Fruit fly (Drosophila melanogaster): Measurements from ENCODE around the gene TpnC73F.
A peak's percentile ranks its signal among the peaks of the same experiment; 100 is the strongest.

Gene TpnC73F

dm6 chr3L:17055467-17055877 lies 9.6 kb downstream of the TpnC73F start, which contains the start of gene CG7724 (continued):
- no peak for TF ChIP-seq tup (GFP tag; optimal IDR thresholded peaks at IDR 0.05)
- peak; percentile 15 for TF ChIP-seq mirr (GFP tag; optimal IDR thresholded peaks at IDR 0.05)
- TF ChIP-seq zen2 (GFP tag; IDR thresholded peaks at IDR 0.05; ENCODE audit: partially characterized antibody), result peak; percentile 90
- TF ChIP-seq ken (GFP tag; IDR thresholded peaks at IDR 0.05), result no peak
- peak; percentile 90 for TF ChIP-seq CG34224 (GFP tag; IDR thresholded peaks at IDR 0.05; ENCODE audit: partially characterized antibody)
- TF ChIP-seq fd64A (GFP tag; optimal IDR thresholded peaks at IDR 0.05), result no peak
- TF ChIP-seq Doc3 (GFP tag; IDR thresholded peaks at IDR 0.05; ENCODE audit: partially characterized antibody), result peak; percentile 74
- 0 out of 2 replicates have a peak, but pooled peaks have one; percentile 21 for TF ChIP-seq CG32532 (GFP tag; IDR thresholded peaks at IDR 0.05)
- TF ChIP-seq CG2116 (GFP tag; optimal IDR thresholded peaks at IDR 0.05), result peak; percentile 57
- TF ChIP-seq Opbp (GFP tag; IDR thresholded peaks at IDR 0.05; ENCODE audit: partially characterized antibody), result peak; percentile 84
- TF ChIP-seq CG2129 (GFP tag; IDR thresholded peaks at IDR 0.05; ENCODE audit: partially characterized antibody), result 0 out of 2 replicates have a peak, but pooled peaks have one; percentile 31
- peak; percentile 6 for TF ChIP-seq gfzf (GFP tag; optimal IDR thresholded peaks at IDR 0.05)
- TF ChIP-seq CG2875 (GFP tag; optimal IDR thresholded peaks at IDR 0.05), result no peak
- no peak for TF ChIP-seq hkb (optimal IDR thresholded peaks at IDR 0.05)
- 0 out of 2 replicates have a peak, but pooled peaks have one; percentile 27 for TF ChIP-seq hkb (GFP tag; IDR thresholded peaks at IDR 0.05)
- TF ChIP-seq ap (GFP tag; IDR thresholded peaks at IDR 0.05), result no peak
- TF ChIP-seq Scr (GFP tag; IDR thresholded peaks at IDR 0.05; ENCODE audit: partially characterized antibody), result peak; percentile 73
- TF ChIP-seq CG5953 (GFP tag; IDR thresholded peaks at IDR 0.05), result no peak
- TF ChIP-seq pzg (GFP tag; optimal IDR thresholded peaks at IDR 0.05), result peak; percentile 31
- TF ChIP-seq ro (GFP tag; IDR thresholded peaks at IDR 0.05), result no peak
- TF ChIP-seq CG16813 (GFP tag; IDR thresholded peaks at IDR 0.05; ENCODE audit: partially characterized antibody), result peak; percentile 67
- TF ChIP-seq CG15514 (GFP tag; optimal IDR thresholded peaks at IDR 0.05), result peak; percentile 42
- TF ChIP-seq CG18011 (GFP tag; optimal IDR thresholded peaks at IDR 0.05), result peak; percentile 5
- no peak for TF ChIP-seq CG18764 (GFP tag; optimal IDR thresholded peaks at IDR 0.05)
- peak; percentile 74 for TF ChIP-seq hbn (GFP tag; IDR thresholded peaks at IDR 0.05; ENCODE audit: partially characterized antibody)
- TF ChIP-seq CG12659 (GFP tag; optimal IDR thresholded peaks at IDR 0.05), result peak; percentile 33
- TF ChIP-seq Sry-δ (GFP tag; optimal IDR thresholded peaks at IDR 0.05), result peak; percentile 46
- no peak for TF ChIP-seq wek (GFP tag; optimal IDR thresholded peaks at IDR 0.05)
- TF ChIP-seq ham (GFP tag; IDR thresholded peaks at IDR 0.05), result no peak
- peak; percentile 1 for TF ChIP-seq CG17186 (GFP tag; optimal IDR thresholded peaks at IDR 0.05)
- TF ChIP-seq stc (GFP tag; IDR thresholded peaks at IDR 0.05), result no peak

dm6 chr3L:17077273-17077672 lies 31.4 kb downstream of the TpnC73F start:
- TF ChIP-seq MESR4 (GFP tag; optimal IDR thresholded peaks at IDR 0.05) (no peak), CG11456 (GFP tag; IDR thresholded peaks at IDR 0.05) (0 out of 3 replicates have a peak, but pooled peaks have one; percentile 21), CG34422 (GFP tag; IDR thresholded peaks at IDR 0.05) (no peak), Gsc (GFP tag; IDR thresholded peaks at IDR 0.05) (peak; percentile 18; the same call in 1 of the 2 replicates), CG43689 (GFP tag; IDR thresholded peaks at IDR 0.05) (no peak)
